Worm (Caenorhabditis elegans) whole organism, mixed stage, embryonic: Measurements from ENCODE around the gene K01B6.3.

Experiments
- ceh-83 ChIP-seq: fragments of 200-800 bp; sonication (Bioruptor generic); optimal IDR thresholded peaks from 2 replicates; lab custom pipeline; 2018; ENCODE audit warnings: mild to moderate bottlenecking, missing genetic modification characterization, missing compliant biosample characterization
- elt-3 ChIP-seq: fragments of 150-350 bp; optimal IDR thresholded peaks from 2 replicates; lab custom pipeline; 2014; ENCODE audit warnings: missing biosample characterization, missing genetic modification characterization
- mep-1 ChIP-seq: fragments of 150-350 bp; optimal IDR thresholded peaks from 2 replicates; lab custom pipeline; 2017; ENCODE audit warnings: missing biosample characterization, missing genetic modification reagents, missing genetic modification characterization, inconsistent platforms
- nhr-76 ChIP-seq: sonication (generic microtip); optimal IDR thresholded peaks from 2 replicates; lab custom pipeline; 2017; ENCODE audit warnings: missing biosample characterization, missing genetic modification characterization
- unc-120 ChIP-seq: sonication (generic microtip); optimal IDR thresholded peaks from 2 replicates; lab custom pipeline; 2017; ENCODE audit warnings: missing genetic modification characterization, missing compliant biosample characterization; ENCODE audit not compliant: poor library complexity, severe bottlenecking
- zip-8 ChIP-seq: fragments of 150-350 bp; optimal IDR thresholded peaks from 2 replicates; lab custom pipeline; 2014; ENCODE audit warnings: missing biosample characterization, missing genetic modification characterization
- ztf-11 ChIP-seq: fragments of 150-350 bp; optimal IDR thresholded peaks from 2 replicates; lab custom pipeline; 2014; ENCODE audit warnings: missing biosample characterization, missing genetic modification characterization

ce11 chrIII:9258510-9258909 lies 41.5 kb upstream of the K01B6.3 start:
- TF ChIP-seq zip-8 (tag; lab: Kevin White, UChicago) (no peak), nhr-76 (tag; lab: Kevin White, UChicago) (no peak), mep-1 (tag; lab: Kevin White, UChicago) (no peak), ceh-83 (GFP tag; lab: Kevin White, UChicago) (no peak), unc-120 (tag; lab: Kevin White, UChicago) (no peak), ztf-11 (tag; lab: Kevin White, UChicago) (no peak), elt-3 (tag; lab: Kevin White, UChicago) (no peak)
